Worm (Caenorhabditis elegans) whole organism, midembryonic: ENCODE data around the gene srxa-15.

ENCODE experiments used
- flt-1 ChIP-seq: fragments of 200-800 bp; sonication (Bioruptor generic); IDR thresholded peaks from 2 replicates; pipeline ENCODE4 v1.3.6; 2022; ENCODE audit warnings: missing genetic modification characterization, missing compliant biosample characterization
- klf-2 ChIP-seq: fragments of 200-800 bp; sonication (Bioruptor generic); conservative IDR thresholded peaks from 2 replicates; pipeline ENCODE4 v1.3.6; 2022; ENCODE audit warnings: missing genetic modification reagents, missing genetic modification characterization, missing compliant biosample characterization
- med-1 ChIP-seq: sonication (generic microtip); optimal IDR thresholded peaks from 2 replicates; lab custom pipeline; 2017; ENCODE audit warnings: missing genetic modification characterization, mild to moderate bottlenecking, missing compliant biosample characterization, antibody characterized with exemption, missing genetic modification reagents; ENCODE audit not compliant: insufficient read depth
- ztf-23 ChIP-seq: fragments of 200-800 bp; sonication (Bioruptor generic); IDR thresholded peaks from 2 replicates; pipeline ENCODE4 v1.3.6; 2022; ENCODE audit warnings: missing genetic modification reagents, missing genetic modification characterization, missing compliant biosample characterization

ce11 chrV:20666905-20667304 is 24.9 kb downstream of the srxa-15 start, which contains the start of gene mlt-11:
- TF ChIP-seq ztf-23 (GFP tag; lab: Robert Waterston, UW) (no peak), klf-2 (no peak), med-1 (GFP tag; lab: Kevin White, UChicago) (no peak), flt-1 (GFP tag; lab: Robert Waterston, UW) (no peak)
